Worm (Caenorhabditis elegans) whole organism, L2 larva: ENCODE results near the gene vab-1.

Source experiments
- ceh-82 ChIP-seq: fragments of 150-350 bp; optimal IDR thresholded peaks from 2 replicates; lab custom pipeline; 2014; ENCODE audit warnings: missing biosample characterization, missing genetic modification characterization
- lin-39 ChIP-seq: fragments of 150-350 bp; optimal IDR thresholded peaks from 2 replicates; lab custom pipeline; 2014; ENCODE audit warnings: missing biosample characterization, missing genetic modification reagents, missing genetic modification characterization
- nhr-11 ChIP-seq: fragments of 150-350 bp; optimal IDR thresholded peaks from 2 replicates; lab custom pipeline; 2014; ENCODE audit warnings: missing biosample characterization, missing genetic modification characterization
- sem-4 ChIP-seq: fragments of 150-350 bp; optimal IDR thresholded peaks from 2 replicates; lab custom pipeline; 2014; ENCODE audit warnings: missing biosample characterization, missing genetic modification reagents, missing genetic modification characterization

DNA sequence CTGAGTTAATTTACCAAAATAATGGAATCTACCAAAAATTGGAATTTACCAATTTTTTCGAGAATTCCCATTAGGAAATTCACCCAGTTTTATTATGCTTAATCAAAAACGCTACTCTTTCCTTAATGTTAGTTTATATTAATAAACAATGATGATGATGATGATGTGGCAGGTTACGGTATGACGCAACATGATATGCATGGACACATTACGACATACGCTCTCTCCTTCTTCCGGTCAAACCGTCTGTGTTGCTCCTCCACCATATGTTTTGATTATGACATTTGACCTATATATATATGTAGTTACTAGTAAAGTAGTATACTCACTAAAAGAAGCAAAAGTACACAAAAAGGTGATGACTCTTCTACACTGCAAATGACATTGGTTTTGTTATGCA lies 5.6 kb downstream of the vab-1 start:
- TF ChIP-seq ceh-82 (no peak), sem-4 (tag; lab: Kevin White, UChicago) (no peak), lin-39 (tag; lab: Kevin White, UChicago) (no peak), nhr-11 (tag; lab: Kevin White, UChicago) (no peak)
